Worm (Caenorhabditis elegans) whole organism, early embryonic: Measurements from ENCODE around the gene srh-246.

Experiments used
- B0310.2 ChIP-seq: sonication (generic microtip); optimal IDR thresholded peaks from 2 replicates; lab custom pipeline; 2016; ENCODE audit warnings: mild to moderate bottlenecking, missing genetic modification characterization, missing compliant biosample characterization
- F13C5.2 ChIP-seq: sonication (generic microtip); optimal IDR thresholded peaks from 2 replicates; lab custom pipeline; 2017; ENCODE audit warnings: mild to moderate bottlenecking, missing genetic modification characterization, inconsistent platforms, missing compliant biosample characterization
- aly-1 ChIP-seq: sonication (generic microtip); optimal IDR thresholded peaks from 2 replicates; lab custom pipeline; 2016; ENCODE audit warnings: missing genetic modification characterization, missing compliant biosample characterization
- ama-1 ChIP-seq: fragments of 150-350 bp; optimal IDR thresholded peaks from 2 replicates; lab custom pipeline; 2014
- ceh-13 ChIP-seq: fragments of 200-800 bp; sonication (Bioruptor generic); optimal IDR thresholded peaks from 2 replicates; lab custom pipeline; 2018; ENCODE audit warnings: mild to moderate bottlenecking, missing genetic modification characterization, missing compliant biosample characterization
- ceh-36 ChIP-seq: sonication (generic microtip); optimal IDR thresholded peaks from 2 replicates; lab custom pipeline; 2016; ENCODE audit warnings: missing genetic modification characterization, inconsistent platforms, missing compliant biosample characterization
- ets-7 ChIP-seq: sonication (generic microtip); optimal IDR thresholded peaks from 2 replicates; lab custom pipeline; 2016; ENCODE audit warnings: missing genotype, missing genetic modification characterization, missing compliant biosample characterization
- flt-1 ChIP-seq: fragments of 200-800 bp; sonication (Bioruptor generic); IDR thresholded peaks from 2 replicates; pipeline ENCODE4 v1.3.6; 2022; ENCODE audit warnings: missing genetic modification characterization, missing compliant biosample characterization
- hmbx-1 ChIP-seq: sonication (generic microtip); optimal IDR thresholded peaks from 2 replicates; lab custom pipeline; 2016; ENCODE audit warnings: mild to moderate bottlenecking, missing genetic modification characterization, missing compliant biosample characterization
- hmg-4 ChIP-seq: fragments of 200-800 bp; sonication (Bioruptor generic); optimal IDR thresholded peaks from 2 replicates; lab custom pipeline; 2018; ENCODE audit warnings: mild to moderate bottlenecking, missing genetic modification characterization, missing compliant biosample characterization
- hnd-1 ChIP-seq: sonication (generic microtip); optimal IDR thresholded peaks from 2 replicates; lab custom pipeline; 2016; ENCODE audit warnings: missing genetic modification characterization, missing compliant biosample characterization
- pes-1 ChIP-seq: fragments of 200-800 bp; sonication (Bioruptor generic); IDR thresholded peaks from 2 replicates; pipeline ENCODE4 v1.3.6; 2022; ENCODE audit warnings: missing genetic modification reagents, missing genetic modification characterization, missing compliant biosample characterization
- scrt-1 ChIP-seq: fragments of 200-800 bp; sonication (Bioruptor generic); IDR thresholded peaks from 2 replicates; pipeline ENCODE4 v1.3.6; 2022; ENCODE audit warnings: missing genetic modification characterization, missing compliant biosample characterization
- sea-1 ChIP-seq: fragments of 200-800 bp; sonication (Bioruptor generic); conservative IDR thresholded peaks from 2 replicates; pipeline ENCODE4 v1.3.6; 2022; ENCODE audit warnings: missing genetic modification characterization, missing compliant biosample characterization
- tbx-11 ChIP-seq: fragments of 200-800 bp; sonication (Bioruptor generic); IDR thresholded peaks from 2 replicates; pipeline ENCODE4 v1.3.6; 2022; ENCODE audit warnings: missing genetic modification characterization, missing compliant biosample characterization
- tbx-37 ChIP-seq: fragments of 200-800 bp; sonication (Bioruptor generic); conservative IDR thresholded peaks from 2 replicates; pipeline ENCODE4 v1.3.6; 2022; ENCODE audit warnings: missing genetic modification reagents, missing genetic modification characterization, missing compliant biosample characterization
- tra-4 ChIP-seq: sonication (generic microtip); optimal IDR thresholded peaks from 2 replicates; lab custom pipeline; 2017; ENCODE audit warnings: missing genetic modification characterization, missing compliant biosample characterization

The srh-246 gene

ce11 chrV:676550-677084, 19.0 kb upstream of the srh-246 start, which contains the start of the genes fbxa-72 and srx-21:
fbxa-72 (minus strand) TSS chrV:676753.
srx-21 (plus strand) TSS chrV:677034.
- no peak for TF ChIP-seq ama-1 (lab: Kevin White, UChicago)
- TF ChIP-seq tra-4, result no peak
- TF ChIP-seq hmg-4 (GFP tag; lab: Kevin White, UChicago), result no peak
- TF ChIP-seq B0310.2, result no peak
- TF ChIP-seq aly-1 (tag; lab: Kevin White, UChicago), result no peak
- no peak for TF ChIP-seq tbx-11 (GFP tag; lab: Robert Waterston, UW)
- TF ChIP-seq ets-7 (tag; lab: Kevin White, UChicago), result no peak
- TF ChIP-seq sea-1 (GFP tag; lab: Robert Waterston, UW), result no peak
- TF ChIP-seq tbx-37 (GFP tag; lab: Robert Waterston, UW), result no peak
- no peak for TF ChIP-seq ceh-13 (GFP tag; lab: Kevin White, UChicago)
- TF ChIP-seq hnd-1 (tag; lab: Kevin White, UChicago), result no peak
- no peak for TF ChIP-seq pes-1 (GFP tag; lab: Robert Waterston, UW)
- TF ChIP-seq F13C5.2 (tag; lab: Kevin White, UChicago), result no peak
- TF ChIP-seq flt-1 (GFP tag; lab: Robert Waterston, UW), result no peak
- TF ChIP-seq hmbx-1, result no peak
- no peak for TF ChIP-seq ceh-36

- TF ChIP-seq hmbx-1 (no peak), tbx-11 (GFP tag; lab: Robert Waterston, UW) (no peak), B0310.2 (no peak), ets-7 (tag; lab: Kevin White, UChicago) (no peak), F13C5.2 (tag; lab: Kevin White, UChicago) (no peak), sea-1 (GFP tag; lab: Robert Waterston, UW) (no peak), pes-1 (GFP tag; lab: Robert Waterston, UW) (no peak), flt-1 (GFP tag; lab: Robert Waterston, UW) (no peak), ceh-36 (no peak), tbx-37 (GFP tag; lab: Robert Waterston, UW) (no peak), hnd-1 (tag; lab: Kevin White, UChicago) (no peak), scrt-1 (GFP tag; lab: Robert Waterston, UW) (no peak), ceh-13 (GFP tag; lab: Kevin White, UChicago) (no peak), tra-4 (no peak)
Measured at ce11 chrV:676090-676489, 18.5 kb upstream of the srh-246 start.

- TF ChIP-seq hmg-4 (GFP tag; lab: Kevin White, UChicago), result no peak
- TF ChIP-seq scrt-1 (GFP tag; lab: Robert Waterston, UW), result no peak
- TF ChIP-seq flt-1 (GFP tag; lab: Robert Waterston, UW), result no peak
- no peak for TF ChIP-seq B0310.2
- no peak for TF ChIP-seq F13C5.2 (tag; lab: Kevin White, UChicago)
- no peak for TF ChIP-seq ama-1 (lab: Kevin White, UChicago)
- TF ChIP-seq ets-7 (tag; lab: Kevin White, UChicago), result no peak
- TF ChIP-seq ceh-13 (GFP tag; lab: Kevin White, UChicago), result no peak
- no peak for TF ChIP-seq tra-4
- no peak for TF ChIP-seq pes-1 (GFP tag; lab: Robert Waterston, UW)
- TF ChIP-seq hnd-1 (tag; lab: Kevin White, UChicago), result no peak
Measured at ce11 chrV:674213-674612, 16.6 kb upstream of the srh-246 start, which contains the start of gene sru-25. sru-25 (minus strand) TSS chrV:674313.

DNA sequence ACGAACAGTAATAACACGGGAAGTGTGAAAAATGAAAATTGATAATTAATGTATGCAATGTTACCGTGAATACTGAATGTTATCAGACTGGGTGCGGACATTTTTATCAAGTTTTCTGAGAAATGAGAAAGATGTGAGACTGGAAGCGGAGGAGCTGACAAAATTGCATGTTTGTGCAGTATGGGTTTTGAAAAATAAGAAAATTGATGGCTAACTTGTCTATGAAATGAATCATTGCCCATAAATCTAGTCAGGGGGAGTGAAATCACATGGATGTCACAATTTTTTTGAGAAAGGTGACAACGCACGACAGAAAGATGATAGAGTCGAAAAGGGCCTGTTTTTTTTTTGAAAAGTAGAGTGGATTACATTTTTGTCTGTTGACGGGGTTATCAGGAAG, 13.8 kb upstream of the srh-246 start, which contains the start of gene sru-24:
sru-24 (minus strand) TSS at position 101 of the 400 bp plus-strand sequence.
- TF ChIP-seq scrt-1 (GFP tag; lab: Robert Waterston, UW), result no peak
- no peak for TF ChIP-seq hnd-1 (tag; lab: Kevin White, UChicago)
- no peak for TF ChIP-seq aly-1 (tag; lab: Kevin White, UChicago)
- no peak for TF ChIP-seq ceh-13 (GFP tag; lab: Kevin White, UChicago)
- no peak for TF ChIP-seq sea-1 (GFP tag; lab: Robert Waterston, UW)
- TF ChIP-seq tbx-37 (GFP tag; lab: Robert Waterston, UW), result no peak
- no peak for TF ChIP-seq F13C5.2 (tag; lab: Kevin White, UChicago)
- TF ChIP-seq ets-7 (tag; lab: Kevin White, UChicago), result no peak
- TF ChIP-seq hmbx-1, result no peak
- TF ChIP-seq ama-1 (lab: Kevin White, UChicago), result no peak
- TF ChIP-seq pes-1 (GFP tag; lab: Robert Waterston, UW), result no peak
- no peak for TF ChIP-seq tbx-11 (GFP tag; lab: Robert Waterston, UW)
- no peak for TF ChIP-seq ceh-36
- TF ChIP-seq tra-4, result no peak
- TF ChIP-seq hmg-4 (GFP tag; lab: Kevin White, UChicago), result no peak
- no peak for TF ChIP-seq flt-1 (GFP tag; lab: Robert Waterston, UW)
- no peak for TF ChIP-seq B0310.2

DNA sequence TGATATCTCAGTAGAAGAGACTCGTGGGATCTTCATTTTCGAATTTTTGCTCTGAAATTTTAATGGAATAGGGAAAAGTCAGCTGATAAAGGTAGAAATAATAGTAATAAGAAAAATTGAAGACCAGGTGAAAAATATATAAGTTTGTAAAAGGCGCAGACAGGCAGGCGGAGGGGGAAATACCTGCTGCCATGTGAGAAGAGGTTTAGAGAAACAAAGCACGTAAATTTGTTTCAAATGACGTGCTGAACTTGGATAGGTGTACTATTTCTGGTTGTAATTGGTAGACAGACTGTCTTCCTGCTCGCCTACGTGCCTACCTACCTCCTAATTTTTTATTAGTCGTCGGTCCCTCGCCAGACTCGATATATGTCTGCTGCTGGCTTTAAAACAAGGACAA, 9.9 kb upstream of the srh-246 start, which contains the start of gene nhr-180:
nhr-180 (minus strand) TSS at position 52 of the 400 bp plus-strand sequence.
- TF ChIP-seq pes-1 (GFP tag; lab: Robert Waterston, UW) (no peak), sea-1 (GFP tag; lab: Robert Waterston, UW) (no peak), tbx-37 (GFP tag; lab: Robert Waterston, UW) (no peak), hnd-1 (tag; lab: Kevin White, UChicago) (no peak), B0310.2 (no peak), tbx-11 (GFP tag; lab: Robert Waterston, UW) (no peak), ama-1 (lab: Kevin White, UChicago) (no peak), ceh-13 (GFP tag; lab: Kevin White, UChicago) (no peak), F13C5.2 (tag; lab: Kevin White, UChicago) (no peak), scrt-1 (GFP tag; lab: Robert Waterston, UW) (no peak), hmbx-1 (no peak), ceh-36 (no peak), ets-7 (tag; lab: Kevin White, UChicago) (no peak), aly-1 (tag; lab: Kevin White, UChicago) (no peak)

- no peak for TF ChIP-seq hnd-1 (tag; lab: Kevin White, UChicago)
- no peak for TF ChIP-seq hmbx-1
- no peak for TF ChIP-seq flt-1 (GFP tag; lab: Robert Waterston, UW)
- TF ChIP-seq tbx-11 (GFP tag; lab: Robert Waterston, UW), result no peak
- TF ChIP-seq hmg-4 (GFP tag; lab: Kevin White, UChicago), result no peak
Measured at ce11 chrV:664337-664847, 6.8 kb upstream of the srh-246 start, which contains the start of the genes F31F4.11 and srh-266. F31F4.11 (minus strand) TSS chrV:664437. srh-266 (plus strand) TSS chrV:664797.
